Worm (Caenorhabditis elegans): ENCODE data around the gene ani-3.

DNA sequence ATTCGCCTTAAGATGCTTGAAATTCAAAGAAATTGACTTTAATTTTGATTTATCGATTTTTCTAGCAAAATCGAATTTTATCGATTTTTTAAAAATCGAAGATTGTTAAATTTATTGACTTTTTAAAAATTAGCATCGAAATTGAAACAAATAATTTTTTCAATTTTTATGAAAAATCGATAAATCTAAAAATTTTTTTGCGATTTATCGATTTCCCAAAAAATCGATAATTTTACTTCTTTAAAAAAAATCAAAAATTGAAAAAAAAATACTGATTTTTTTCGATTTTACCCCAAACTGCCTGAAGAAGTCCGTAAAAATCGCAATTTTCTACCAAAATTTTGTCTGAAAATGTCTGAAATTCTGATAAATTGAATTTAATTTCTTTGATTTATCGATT lies 5.6 kb upstream of the ani-3 start:
- no peak for TF ChIP-seq ceh-14 (tag; optimal IDR thresholded peaks at IDR 0.05)
- TF ChIP-seq unc-42 (tag; optimal IDR thresholded peaks at IDR 0.05): no peak
- no peak for TF ChIP-seq nhr-232 (tag; optimal IDR thresholded peaks at IDR 0.05)
- TF ChIP-seq pros-1 (tag; optimal IDR thresholded peaks at IDR 0.05): no peak
- no peak for TF ChIP-seq elt-2 (tag; optimal IDR thresholded peaks at IDR 0.05)
- TF ChIP-seq nhr-11 (tag; optimal IDR thresholded peaks at IDR 0.05): no peak
- TF ChIP-seq tbx-2 (tag; optimal IDR thresholded peaks at IDR 0.05): no peak
- TF ChIP-seq pqm-1 (tag; optimal IDR thresholded peaks at IDR 0.05): no peak
- no peak for TF ChIP-seq pha-4 (tag; optimal IDR thresholded peaks at IDR 0.05)

Measured in whole organism, late embryonic.